Worm (Caenorhabditis elegans) whole organism, early embryonic: ENCODE data around the gene frl-1.
"Not testable (repeated sequence)": the region's sequence is repeated elsewhere in the genome, so short reads cannot be mapped to it uniquely, and the experiment has no call there.

Source experiments
- B0310.2 ChIP-seq: sonication (generic microtip); optimal IDR thresholded peaks from 2 replicates; lab custom pipeline; 2016; ENCODE audit warnings: mild to moderate bottlenecking, missing genetic modification characterization, missing compliant biosample characterization
- F13C5.2 ChIP-seq: sonication (generic microtip); optimal IDR thresholded peaks from 2 replicates; lab custom pipeline; 2017; ENCODE audit warnings: mild to moderate bottlenecking, missing genetic modification characterization, inconsistent platforms, missing compliant biosample characterization
- aly-1 ChIP-seq: sonication (generic microtip); optimal IDR thresholded peaks from 2 replicates; lab custom pipeline; 2016; ENCODE audit warnings: missing genetic modification characterization, missing compliant biosample characterization
- ama-1 ChIP-seq: fragments of 150-350 bp; optimal IDR thresholded peaks from 2 replicates; lab custom pipeline; 2014
- ceh-13 ChIP-seq: fragments of 200-800 bp; sonication (Bioruptor generic); optimal IDR thresholded peaks from 2 replicates; lab custom pipeline; 2018; ENCODE audit warnings: mild to moderate bottlenecking, missing genetic modification characterization, missing compliant biosample characterization
- ceh-36 ChIP-seq: sonication (generic microtip); optimal IDR thresholded peaks from 2 replicates; lab custom pipeline; 2016; ENCODE audit warnings: missing genetic modification characterization, inconsistent platforms, missing compliant biosample characterization
- ets-7 ChIP-seq: sonication (generic microtip); optimal IDR thresholded peaks from 2 replicates; lab custom pipeline; 2016; ENCODE audit warnings: missing genotype, missing genetic modification characterization, missing compliant biosample characterization
- flt-1 ChIP-seq: fragments of 200-800 bp; sonication (Bioruptor generic); IDR thresholded peaks from 2 replicates; pipeline ENCODE4 v1.3.6; 2022; ENCODE audit warnings: missing genetic modification characterization, missing compliant biosample characterization
- hmbx-1 ChIP-seq: sonication (generic microtip); optimal IDR thresholded peaks from 2 replicates; lab custom pipeline; 2016; ENCODE audit warnings: mild to moderate bottlenecking, missing genetic modification characterization, missing compliant biosample characterization
- hmg-4 ChIP-seq: fragments of 200-800 bp; sonication (Bioruptor generic); optimal IDR thresholded peaks from 2 replicates; lab custom pipeline; 2018; ENCODE audit warnings: mild to moderate bottlenecking, missing genetic modification characterization, missing compliant biosample characterization
- hnd-1 ChIP-seq: sonication (generic microtip); optimal IDR thresholded peaks from 2 replicates; lab custom pipeline; 2016; ENCODE audit warnings: missing genetic modification characterization, missing compliant biosample characterization
- pes-1 ChIP-seq: fragments of 200-800 bp; sonication (Bioruptor generic); IDR thresholded peaks from 2 replicates; pipeline ENCODE4 v1.3.6; 2022; ENCODE audit warnings: missing genetic modification reagents, missing genetic modification characterization, missing compliant biosample characterization
- scrt-1 ChIP-seq: fragments of 200-800 bp; sonication (Bioruptor generic); IDR thresholded peaks from 2 replicates; pipeline ENCODE4 v1.3.6; 2022; ENCODE audit warnings: missing genetic modification characterization, missing compliant biosample characterization
- sea-1 ChIP-seq: fragments of 200-800 bp; sonication (Bioruptor generic); conservative IDR thresholded peaks from 2 replicates; pipeline ENCODE4 v1.3.6; 2022; ENCODE audit warnings: missing genetic modification characterization, missing compliant biosample characterization
- tbx-11 ChIP-seq: fragments of 200-800 bp; sonication (Bioruptor generic); IDR thresholded peaks from 2 replicates; pipeline ENCODE4 v1.3.6; 2022; ENCODE audit warnings: missing genetic modification characterization, missing compliant biosample characterization
- tbx-37 ChIP-seq: fragments of 200-800 bp; sonication (Bioruptor generic); conservative IDR thresholded peaks from 2 replicates; pipeline ENCODE4 v1.3.6; 2022; ENCODE audit warnings: missing genetic modification reagents, missing genetic modification characterization, missing compliant biosample characterization
- tra-4 ChIP-seq: sonication (generic microtip); optimal IDR thresholded peaks from 2 replicates; lab custom pipeline; 2017; ENCODE audit warnings: missing genetic modification characterization, missing compliant biosample characterization

frl-1 gene

DNA sequence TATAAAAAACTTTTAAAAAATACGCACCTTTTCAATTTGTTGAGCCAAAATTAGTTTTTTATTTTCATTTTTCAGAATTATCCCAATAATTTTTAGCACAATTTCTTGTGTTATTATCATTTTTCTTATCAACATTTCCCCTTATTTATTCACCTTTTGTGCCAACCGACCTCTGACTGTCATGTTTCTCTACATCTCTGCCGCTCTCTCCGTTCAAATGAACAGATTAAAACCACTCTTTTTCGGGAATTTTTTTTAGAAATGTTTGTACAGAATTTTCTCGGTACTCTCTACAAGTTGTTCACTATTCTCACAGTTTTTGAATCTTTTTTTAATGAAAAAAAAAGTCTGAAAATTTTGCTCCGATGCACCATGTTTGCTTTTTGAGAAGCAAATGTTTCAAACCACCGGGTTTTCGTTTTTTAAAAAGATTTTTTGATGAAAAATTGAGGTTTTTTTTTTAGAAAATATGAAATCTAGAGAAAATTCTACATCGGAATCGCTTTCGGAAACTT lies at the start of gene frl-1:
Gene frl-1, plus strand, starts transcription at position 465 of the 515 bp plus-strand sequence.
- TF ChIP-seq hmbx-1 (tag; lab: Kevin White, UChicago) (no peak), hnd-1 (no peak), sea-1 (GFP tag; lab: Robert Waterston, UW) (no peak), tbx-37 (GFP tag; lab: Robert Waterston, UW) (no peak), ets-7 (tag; lab: Kevin White, UChicago) (no peak)

DNA sequence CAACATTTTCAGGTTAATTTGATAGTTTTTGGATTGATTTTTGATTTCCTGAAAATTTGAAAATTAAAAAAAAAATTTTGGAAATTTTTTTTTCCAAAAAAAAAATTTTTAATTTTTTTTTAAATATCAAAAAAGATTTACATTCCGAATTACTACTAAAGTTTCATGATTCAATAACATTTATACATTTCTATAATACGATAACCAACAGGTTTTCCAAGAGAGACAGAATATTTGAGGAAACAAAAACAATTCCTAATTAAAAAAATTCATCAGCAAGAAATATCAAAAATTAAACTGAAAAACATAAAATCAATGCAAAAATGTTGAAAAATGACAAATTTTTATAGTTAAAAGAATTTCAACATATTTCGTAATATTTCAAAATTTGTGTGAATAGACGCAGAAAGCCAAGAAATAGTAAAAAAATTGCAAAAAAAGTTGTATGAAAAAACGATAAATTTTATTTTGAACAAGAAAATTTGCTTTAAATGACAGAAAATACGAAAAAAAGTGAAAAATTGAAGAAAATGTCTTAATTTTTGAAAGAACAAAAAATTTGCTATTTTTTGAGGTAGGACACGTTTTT lies 47.3 kb upstream of the frl-1 start, which contains the start of gene Y39A3A.4:
Gene Y39A3A.4, minus strand, starts transcription at position 51 of the 589 bp plus-strand sequence.
- TF ChIP-seq pes-1 (GFP tag; lab: Robert Waterston, UW) (no peak), tbx-37 (GFP tag; lab: Robert Waterston, UW) (no peak), ama-1 (lab: Kevin White, UChicago) (no peak), scrt-1 (GFP tag; lab: Robert Waterston, UW) (no peak), tbx-11 (GFP tag; lab: Robert Waterston, UW) (no peak), aly-1 (no peak), ceh-13 (no peak), ceh-36 (no peak), hmbx-1 (tag; lab: Kevin White, UChicago) (no peak), tra-4 (tag; lab: Kevin White, UChicago) (no peak), ets-7 (tag; lab: Kevin White, UChicago) (no peak), hnd-1 (no peak), hmg-4 (GFP tag; lab: Kevin White, UChicago) (no peak), B0310.2 (tag; lab: Kevin White, UChicago) (no peak)

DNA sequence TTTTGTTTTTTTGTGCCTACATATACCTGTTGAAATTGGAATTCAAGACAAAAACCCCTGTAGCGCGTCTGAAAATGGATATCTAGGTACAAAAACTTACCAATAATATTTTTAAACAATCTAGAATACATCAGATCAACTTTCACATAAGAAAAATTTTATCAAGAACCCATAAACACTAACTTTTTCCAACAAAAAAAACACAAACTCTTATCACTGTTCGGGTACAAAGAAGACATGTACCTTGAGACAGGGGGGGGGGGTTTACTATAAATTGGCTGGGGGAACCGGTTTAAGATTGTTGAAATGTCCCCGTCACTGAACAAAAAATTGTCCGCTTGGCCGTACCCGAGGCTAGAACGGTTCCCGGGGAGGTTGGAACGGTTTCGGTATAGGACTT lies 41.4 kb upstream of the frl-1 start, which contains the start of gene cpt-3:
Gene cpt-3, plus strand, starts transcription at position 301 of the 400 bp plus-strand sequence.
- not testable (repeated sequence) for TF ChIP-seq F13C5.2 (tag; lab: Kevin White, UChicago); ceh-13; tbx-37 (GFP tag; lab: Robert Waterston, UW)

DNA sequence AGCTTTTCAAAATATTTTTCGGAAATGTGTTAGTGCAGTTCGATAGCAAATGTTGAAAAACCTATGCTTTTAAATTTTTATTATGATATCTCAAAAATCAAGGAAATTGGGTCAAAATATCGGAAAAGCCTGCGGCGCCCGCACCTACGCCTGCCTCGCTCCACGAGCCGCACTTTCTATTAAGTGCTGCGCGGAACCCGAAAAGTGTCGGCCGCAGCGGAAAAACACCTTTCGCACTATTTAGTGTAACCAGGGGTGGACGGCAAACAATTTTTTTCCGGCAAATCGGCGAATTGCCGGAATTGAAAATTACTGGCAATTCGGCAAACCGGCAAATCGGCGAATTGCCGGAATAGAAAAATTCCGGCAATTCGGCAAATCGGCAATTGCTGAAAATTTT lies 39.1 kb upstream of the frl-1 start:
- no peak for TF ChIP-seq sea-1 (GFP tag; lab: Robert Waterston, UW)

DNA sequence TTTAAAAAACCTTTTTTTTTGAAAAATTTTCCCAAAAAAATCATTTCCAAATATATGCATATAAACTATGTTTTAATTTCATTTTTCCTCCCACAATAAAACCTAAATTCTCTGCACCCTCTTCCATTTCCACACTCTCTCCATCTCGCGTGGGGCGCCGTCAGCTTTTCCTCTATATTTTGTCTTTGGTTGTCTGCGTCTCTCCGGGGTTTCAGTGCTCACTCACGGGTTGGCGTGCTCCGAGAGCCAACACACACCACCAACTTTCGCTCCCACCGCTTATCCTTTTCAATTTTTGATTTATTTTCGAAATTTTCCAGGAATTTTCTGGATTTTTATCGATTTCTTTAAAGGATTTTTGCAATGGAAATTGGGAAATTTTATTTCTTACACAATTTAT lies 34.5 kb upstream of the frl-1 start:
- TF ChIP-seq hnd-1 = no peak
- no peak for TF ChIP-seq ama-1 (lab: Kevin White, UChicago)
- no peak for TF ChIP-seq ceh-13
- TF ChIP-seq scrt-1 (GFP tag; lab: Robert Waterston, UW) = no peak
- no peak for TF ChIP-seq sea-1 (GFP tag; lab: Robert Waterston, UW)
- no peak for TF ChIP-seq tra-4 (tag; lab: Kevin White, UChicago)
- TF ChIP-seq hmg-4 (GFP tag; lab: Kevin White, UChicago) = no peak
- no peak for TF ChIP-seq aly-1
- TF ChIP-seq F13C5.2 (tag; lab: Kevin White, UChicago) = no peak
- no peak for TF ChIP-seq tbx-37 (GFP tag; lab: Robert Waterston, UW)
- TF ChIP-seq B0310.2 (tag; lab: Kevin White, UChicago) = no peak
- no peak for TF ChIP-seq pes-1 (GFP tag; lab: Robert Waterston, UW)
- no peak for TF ChIP-seq flt-1 (GFP tag; lab: Robert Waterston, UW)
- no peak for TF ChIP-seq ets-7 (tag; lab: Kevin White, UChicago)
- no peak for TF ChIP-seq ceh-36
- no peak for TF ChIP-seq hmbx-1 (tag; lab: Kevin White, UChicago)
- no peak for TF ChIP-seq tbx-11 (GFP tag; lab: Robert Waterston, UW)

DNA sequence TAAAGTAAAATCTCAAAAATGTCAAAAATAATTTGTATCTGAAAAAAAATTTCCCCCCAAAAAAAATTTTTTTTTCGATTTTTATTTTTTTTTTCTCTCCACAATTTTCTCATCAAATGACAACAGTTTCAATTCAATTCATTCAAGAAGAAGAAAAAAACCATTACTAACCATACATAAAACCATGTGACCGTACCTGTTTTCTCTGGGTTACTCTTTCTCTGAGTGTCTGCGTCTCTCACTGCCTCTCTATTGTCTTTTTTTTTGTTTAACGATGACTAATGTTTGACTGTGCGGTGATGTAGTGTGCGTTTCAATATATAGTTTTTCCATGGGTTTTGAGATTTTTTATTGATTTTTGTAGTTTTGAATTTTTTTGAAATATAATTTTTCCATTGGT lies 33.2 kb upstream of the frl-1 start:
- no peak for TF ChIP-seq ama-1 (lab: Kevin White, UChicago)
- no peak for TF ChIP-seq tra-4 (tag; lab: Kevin White, UChicago)
- TF ChIP-seq tbx-37 (GFP tag; lab: Robert Waterston, UW) = no peak
- no peak for TF ChIP-seq pes-1 (GFP tag; lab: Robert Waterston, UW)
- TF ChIP-seq scrt-1 (GFP tag; lab: Robert Waterston, UW) = no peak
- TF ChIP-seq sea-1 (GFP tag; lab: Robert Waterston, UW) = no peak
- no peak for TF ChIP-seq hmbx-1 (tag; lab: Kevin White, UChicago)
- TF ChIP-seq ets-7 (tag; lab: Kevin White, UChicago) = no peak
- TF ChIP-seq hmg-4 (GFP tag; lab: Kevin White, UChicago) = no peak
- no peak for TF ChIP-seq flt-1 (GFP tag; lab: Robert Waterston, UW)
- no peak for TF ChIP-seq F13C5.2 (tag; lab: Kevin White, UChicago)
- no peak for TF ChIP-seq aly-1
- TF ChIP-seq tbx-11 (GFP tag; lab: Robert Waterston, UW) = no peak
- TF ChIP-seq hnd-1 = no peak
- TF ChIP-seq B0310.2 (tag; lab: Kevin White, UChicago) = no peak
- TF ChIP-seq ceh-13 = no peak
- no peak for TF ChIP-seq ceh-36

DNA sequence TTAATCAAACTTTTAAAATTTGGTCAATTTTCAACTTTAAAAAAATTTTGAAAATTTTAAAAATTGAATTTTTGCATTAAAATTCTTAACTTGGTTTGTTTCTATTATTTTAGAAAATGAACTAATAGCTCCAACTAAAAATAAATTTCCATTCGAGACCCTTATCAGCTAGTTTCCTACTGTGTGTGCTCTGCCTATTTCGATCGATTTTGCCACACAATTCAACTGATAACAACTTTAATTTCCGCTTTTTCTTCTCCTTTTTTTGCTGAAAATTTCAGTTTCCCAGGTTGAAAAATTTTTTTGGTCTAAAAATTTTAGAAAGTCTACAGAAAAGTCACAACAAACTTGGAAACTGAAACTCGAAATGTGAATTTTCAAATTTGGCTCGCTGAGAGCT lies 32.6 kb upstream of the frl-1 start:
- TF ChIP-seq flt-1 (GFP tag; lab: Robert Waterston, UW) (no peak), pes-1 (GFP tag; lab: Robert Waterston, UW) (no peak), ama-1 (lab: Kevin White, UChicago) (no peak), ceh-13 (no peak), B0310.2 (tag; lab: Kevin White, UChicago) (no peak), ceh-36 (no peak), tra-4 (tag; lab: Kevin White, UChicago) (no peak), hmg-4 (GFP tag; lab: Kevin White, UChicago) (no peak), ets-7 (tag; lab: Kevin White, UChicago) (no peak), tbx-11 (GFP tag; lab: Robert Waterston, UW) (no peak), aly-1 (no peak), F13C5.2 (tag; lab: Kevin White, UChicago) (no peak), sea-1 (GFP tag; lab: Robert Waterston, UW) (no peak), hnd-1 (no peak), scrt-1 (GFP tag; lab: Robert Waterston, UW) (no peak), tbx-37 (GFP tag; lab: Robert Waterston, UW) (no peak), hmbx-1 (tag; lab: Kevin White, UChicago) (no peak)
